Fruit fly (Drosophila melanogaster) whole organism, embryonic: ENCODE results near the gene CG14439.

Source experiments
- Aef1 ChIP-seq: fragments of 200-800 bp; sonication (Bioruptor generic); IDR thresholded peaks from 3 replicates; pipeline ENCODE4 v1.3.6; 2022; ENCODE audit warnings: missing biosample characterization, missing genetic modification characterization
- Asciz ChIP-seq: fragments of 200-800 bp; sonication (Bioruptor generic); optimal IDR thresholded peaks from 2 replicates; lab custom pipeline; 2017; ENCODE audit warnings: missing biosample characterization, mild to moderate bottlenecking, missing genetic modification characterization, missing genetic modification reagents
- CG1024 ChIP-seq: fragments of 200-800 bp; sonication (Bioruptor generic); IDR thresholded peaks from 2 replicates; pipeline ENCODE4 v1.3.6; 2022; ENCODE audit warnings: missing biosample characterization, missing genetic modification characterization
- CG10267 ChIP-seq: fragments of 200-800 bp; sonication (Bioruptor generic); optimal IDR thresholded peaks from 2 replicates; lab custom pipeline; 2018; ENCODE audit warnings: missing biosample characterization, mild to moderate bottlenecking, missing genetic modification characterization, moderate library complexity
- CG10543 ChIP-seq: fragments of 200-800 bp; sonication (Bioruptor generic); optimal IDR thresholded peaks from 3 replicates; lab custom pipeline; 2017; ENCODE audit warnings: missing biosample characterization, mild to moderate bottlenecking, missing genetic modification characterization, moderate library complexity
- CG11085 ChIP-seq: fragments of 200-800 bp; sonication (Bioruptor generic); IDR thresholded peaks from 2 replicates; pipeline ENCODE4 v1.3.6; 2022; ENCODE audit warnings: missing biosample characterization, missing genetic modification characterization
- CG11456 ChIP-seq: fragments of 200-800 bp; sonication (Bioruptor generic); IDR thresholded peaks from 3 replicates; pipeline ENCODE4 v1.3.6; 2022; ENCODE audit warnings: missing biosample characterization, missing genetic modification characterization
- CG11560 ChIP-seq: fragments of 200-800 bp; sonication (Bioruptor generic); IDR thresholded peaks from 3 replicates; pipeline ENCODE4 v1.3.6; 2022; ENCODE audit warnings: missing biosample characterization, missing genetic modification characterization
- CG12104 ChIP-seq: fragments of 200-800 bp; sonication (Bioruptor generic); optimal IDR thresholded peaks from 3 replicates; lab custom pipeline; 2016; ENCODE audit warnings: missing biosample characterization, missing genetic modification characterization
- CG12391 ChIP-seq: fragments of 200-800 bp; sonication (Bioruptor generic); optimal IDR thresholded peaks from 3 replicates; lab custom pipeline; 2018; ENCODE audit warnings: missing biosample characterization, mild to moderate bottlenecking, missing genetic modification characterization, moderate library complexity
- CG12744 ChIP-seq: fragments of 200-800 bp; sonication (Bioruptor generic); optimal IDR thresholded peaks from 2 replicates; lab custom pipeline; 2016; ENCODE audit warnings: missing biosample characterization, missing genetic modification characterization
- CG14014 ChIP-seq: fragments of 200-800 bp; sonication (Bioruptor generic); IDR thresholded peaks from 2 replicates; pipeline ENCODE4 v1.3.6; 2022; ENCODE audit warnings: missing biosample characterization, missing genetic modification characterization
- CG17328 ChIP-seq: fragments of 200-800 bp; sonication (Bioruptor generic); IDR thresholded peaks from 2 replicates; pipeline ENCODE4 v1.3.6; 2022; ENCODE audit warnings: missing biosample characterization, missing genetic modification characterization
- CG18011 ChIP-seq: fragments of 200-800 bp; sonication (Bioruptor generic); optimal IDR thresholded peaks from 2 replicates; lab custom pipeline; 2017; ENCODE audit warnings: missing biosample characterization, missing genetic modification characterization, mild to moderate bottlenecking, moderate library complexity, missing genotype
- CG18619 ChIP-seq: fragments of 200-800 bp; sonication (Bioruptor generic); optimal IDR thresholded peaks from 3 replicates; lab custom pipeline; 2017; ENCODE audit warnings: missing biosample characterization, mild to moderate bottlenecking, missing genetic modification characterization
- CG2678 ChIP-seq: fragments of 200-800 bp; sonication (Bioruptor generic); optimal IDR thresholded peaks from 3 replicates; lab custom pipeline; 2019; ENCODE audit warnings: missing biosample characterization, mild to moderate bottlenecking, missing genetic modification characterization, moderate library complexity
- CG6689 ChIP-seq: fragments of 200-800 bp; sonication (Bioruptor generic); IDR thresholded peaks from 2 replicates; pipeline ENCODE4 v1.3.6; 2022; ENCODE audit warnings: missing biosample characterization, missing genetic modification characterization
- CG8944 ChIP-seq: fragments of 200-800 bp; sonication (Bioruptor generic); optimal IDR thresholded peaks from 3 replicates; lab custom pipeline; 2016; ENCODE audit warnings: missing biosample characterization, missing genetic modification characterization
- CG9437 ChIP-seq: fragments of 200-800 bp; sonication (Bioruptor generic); optimal IDR thresholded peaks from 2 replicates; lab custom pipeline; 2018; ENCODE audit warnings: missing biosample characterization, mild to moderate bottlenecking, missing genetic modification characterization
- CG9609 ChIP-seq: fragments of 200-800 bp; sonication (Bioruptor generic); optimal IDR thresholded peaks from 3 replicates; lab custom pipeline; 2016; ENCODE audit warnings: missing biosample characterization, missing genetic modification characterization
- CG9932 ChIP-seq: fragments of 200-800 bp; sonication (Bioruptor generic); IDR thresholded peaks from 2 replicates; pipeline ENCODE4 v1.3.6; 2022; ENCODE audit warnings: missing biosample characterization, missing genetic modification characterization
- CTCF ChIP-seq: fragments of 200-800 bp; sonication (Bioruptor generic); optimal IDR thresholded peaks from 2 replicates; lab custom pipeline; 2017; ENCODE audit warnings: missing biosample characterization, mild to moderate bottlenecking, missing genetic modification characterization, moderate library complexity
- CkIIα-i1 ChIP-seq: fragments of 200-800 bp; sonication (Bioruptor generic); IDR thresholded peaks from 2 replicates; pipeline ENCODE4 v1.3.6; 2022; ENCODE audit warnings: missing biosample characterization, missing genetic modification characterization
- D19B ChIP-seq: fragments of 200-800 bp; sonication (Bioruptor generic); optimal IDR thresholded peaks from 2 replicates; lab custom pipeline; 2017; ENCODE audit warnings: missing biosample characterization, mild to moderate bottlenecking, missing genetic modification characterization
- Doc2 ChIP-seq: fragments of 200-800 bp; sonication (Bioruptor generic); IDR thresholded peaks from 2 replicates; pipeline ENCODE4 v1.3.6; 2022; ENCODE audit warnings: missing biosample characterization, missing genetic modification characterization
- Hmx ChIP-seq: fragments of 200-800 bp; sonication (Bioruptor generic); optimal IDR thresholded peaks from 2 replicates; lab custom pipeline; 2016; ENCODE audit warnings: missing biosample characterization, missing genetic modification characterization
- MESR4 ChIP-seq: fragments of 200-800 bp; sonication (Bioruptor generic); optimal IDR thresholded peaks from 2 replicates; lab custom pipeline; 2018; ENCODE audit warnings: missing biosample characterization, mild to moderate bottlenecking, missing genetic modification characterization, moderate library complexity
- Meics ChIP-seq: fragments of 200-800 bp; sonication (Bioruptor generic); optimal IDR thresholded peaks from 2 replicates; lab custom pipeline; 2017; ENCODE audit warnings: missing biosample characterization, mild to moderate bottlenecking, missing genetic modification characterization
- NC2β ChIP-seq: fragments of 200-800 bp; sonication (Bioruptor generic); optimal IDR thresholded peaks from 2 replicates; lab custom pipeline; 2016; ENCODE audit warnings: missing biosample characterization, missing genetic modification characterization
- Oli ChIP-seq: fragments of 200-800 bp; sonication (Bioruptor generic); optimal IDR thresholded peaks from 2 replicates; lab custom pipeline; 2018; ENCODE audit warnings: missing biosample characterization, mild to moderate bottlenecking, missing genetic modification characterization, moderate library complexity
- Rfx ChIP-seq: fragments of 200-800 bp; sonication (Bioruptor generic); IDR thresholded peaks from 2 replicates; pipeline ENCODE4 v1.3.6; 2022; ENCODE audit warnings: missing biosample characterization, missing genetic modification characterization
- Trl ChIP-seq, 3 experiments: fragments of >200 bp in 2 of 3; fragments of 200-800 bp in 1 of 3; sonication (Bioruptor generic) in 1 of 3; optimal IDR thresholded peaks; 2 replicates in 1 of 3; 3 replicates in 2 of 3; lab custom pipeline; 2016 to 2017; ENCODE audit warnings: missing biosample characterization in 1 of 3, missing genetic modification characterization in 1 of 3
- YL-1 ChIP-seq: fragments of 200-800 bp; sonication (Bioruptor generic); optimal IDR thresholded peaks from 3 replicates; lab custom pipeline; 2017; ENCODE audit warnings: missing biosample characterization, mild to moderate bottlenecking, missing genetic modification characterization
- ash1 ChIP-seq: fragments of 200-800 bp; sonication (Bioruptor generic); optimal IDR thresholded peaks from 2 replicates; lab custom pipeline; 2018; ENCODE audit warnings: missing biosample characterization, mild to moderate bottlenecking, missing genetic modification characterization
- cg ChIP-seq: fragments of 200-800 bp; sonication (Bioruptor generic); optimal IDR thresholded peaks from 3 replicates; lab custom pipeline; 2019; ENCODE audit warnings: missing biosample characterization, mild to moderate bottlenecking, missing genetic modification characterization, moderate library complexity
- croc ChIP-seq: fragments of 200-800 bp; sonication (Bioruptor generic); conservative IDR thresholded peaks from 3 replicates; pipeline ENCODE4 v1.3.6; 2022; ENCODE audit warnings: missing biosample characterization, missing genetic modification characterization
- dmrt99B ChIP-seq: fragments of 200-800 bp; sonication (Bioruptor generic); optimal IDR thresholded peaks from 2 replicates; lab custom pipeline; 2018; ENCODE audit warnings: missing biosample characterization, mild to moderate bottlenecking, missing genetic modification characterization, moderate library complexity
- gfzf ChIP-seq: fragments of 200-800 bp; sonication (Bioruptor generic); optimal IDR thresholded peaks from 2 replicates; lab custom pipeline; 2016; ENCODE audit warnings: missing biosample characterization, mild to moderate bottlenecking, missing genetic modification characterization, moderate library complexity
- grau ChIP-seq: fragments of 200-800 bp; optimal IDR thresholded peaks from 3 replicates; lab custom pipeline; 2019; ENCODE audit warnings: missing biosample characterization, mild to moderate bottlenecking, missing genetic modification characterization, moderate library complexity
- lab ChIP-seq: fragments of 200-800 bp; sonication (Bioruptor generic); optimal IDR thresholded peaks from 3 replicates; lab custom pipeline; 2017; ENCODE audit warnings: missing biosample characterization, missing genetic modification characterization, mild to moderate bottlenecking, moderate library complexity, missing genetic modification reagents
- mam ChIP-seq: fragments of 200-800 bp; sonication (Bioruptor generic); optimal IDR thresholded peaks from 3 replicates; lab custom pipeline; 2016; ENCODE audit warnings: missing biosample characterization, missing genetic modification characterization
- nmo ChIP-seq: fragments of 200-800 bp; sonication (Bioruptor generic); optimal IDR thresholded peaks from 2 replicates; lab custom pipeline; 2018; ENCODE audit warnings: missing biosample characterization, mild to moderate bottlenecking, missing genetic modification characterization, moderate library complexity
- phol ChIP-seq: fragments of 200-800 bp; sonication (Bioruptor generic); optimal IDR thresholded peaks from 3 replicates; lab custom pipeline; 2018; ENCODE audit warnings: missing biosample characterization, mild to moderate bottlenecking, missing genetic modification characterization, moderate library complexity
- schlank ChIP-seq: fragments of 200-800 bp; sonication (Bioruptor generic); optimal IDR thresholded peaks from 2 replicates; lab custom pipeline; 2018; ENCODE audit warnings: missing biosample characterization, mild to moderate bottlenecking, missing genetic modification characterization
- sens ChIP-seq: fragments of 200-800 bp; sonication (Bioruptor generic); peaks from one replicate; lab custom pipeline; 2016; ENCODE audit warnings: missing biosample characterization, missing genetic modification characterization
- slbo ChIP-seq: fragments of 200-800 bp; sonication (Bioruptor generic); IDR thresholded peaks from 2 replicates; pipeline ENCODE4 v1.3.6; 2022; ENCODE audit warnings: missing biosample characterization, missing genetic modification characterization
- sqz ChIP-seq: fragments of 200-800 bp; sonication (Bioruptor generic); optimal IDR thresholded peaks from 3 replicates; lab custom pipeline; 2018; ENCODE audit warnings: missing biosample characterization, mild to moderate bottlenecking, missing genetic modification characterization
- tx ChIP-seq: fragments of 200-800 bp; sonication (Bioruptor generic); optimal IDR thresholded peaks from 2 replicates; lab custom pipeline; 2016; ENCODE audit warnings: missing biosample characterization, missing genetic modification characterization
- unpg ChIP-seq: fragments of 200-800 bp; sonication (Bioruptor generic); optimal IDR thresholded peaks from 3 replicates; lab custom pipeline; 2018; ENCODE audit warnings: missing biosample characterization, mild to moderate bottlenecking, missing genetic modification characterization, moderate library complexity
- zfh2 ChIP-seq: fragments of 200-800 bp; sonication (Bioruptor generic); optimal IDR thresholded peaks from 2 replicates; lab custom pipeline; 2016; ENCODE audit warnings: missing biosample characterization, missing genetic modification characterization

CG14439 gene

DNA sequence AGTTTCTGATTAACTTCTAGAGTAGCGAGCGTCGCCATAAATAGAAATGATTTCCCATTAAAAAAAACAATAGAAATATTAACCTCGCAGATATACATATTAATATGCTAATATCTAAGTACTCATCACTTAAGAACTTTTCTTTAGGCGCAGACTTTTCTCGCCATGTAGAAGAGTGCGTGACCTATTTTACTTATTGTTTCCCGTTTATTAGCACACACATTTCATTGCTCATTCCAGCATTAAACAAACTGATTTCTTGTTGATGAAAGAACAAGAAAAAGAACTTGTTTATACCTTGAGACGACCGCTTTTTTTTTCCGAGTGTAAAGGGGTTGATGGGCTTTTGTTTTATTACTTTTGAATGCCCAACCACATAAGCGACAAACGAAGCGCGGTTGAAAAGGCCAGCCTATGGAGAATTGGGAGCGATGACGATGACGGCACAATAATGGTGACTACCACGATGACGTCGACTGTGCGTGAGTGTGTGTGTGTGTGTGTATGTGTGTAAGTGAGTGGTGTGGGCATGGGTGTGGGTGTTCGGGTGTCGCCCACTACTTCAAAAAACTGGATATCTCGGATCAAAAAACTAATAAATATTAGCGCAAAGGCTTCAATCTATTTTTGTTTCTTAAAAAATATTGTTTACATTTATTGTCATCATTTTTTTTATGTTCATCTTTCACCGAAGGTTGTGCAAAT is 48.8 kb downstream of the CG14439 start (continued):
- peak; percentile 28; the same call in 1 of the 2 replicates for TF ChIP-seq slbo
- TF ChIP-seq Rfx (GFP tag; lab: Robert Waterston, UW): peak; percentile 31
- TF ChIP-seq mam (GFP tag; lab: Kevin White, UChicago): peak; percentile 34
- no peak for TF ChIP-seq CG18011 (GFP tag; lab: Kevin White, UChicago)
- no peak for TF ChIP-seq CG11560
- TF ChIP-seq CG1024 (GFP tag; lab: Robert Waterston, UW): no peak
- TF ChIP-seq Hmx: no peak
- TF ChIP-seq CTCF: no peak
- TF ChIP-seq nmo (GFP tag; lab: Kevin White, UChicago): peak; percentile 38
- no peak for TF ChIP-seq CG10543 (GFP tag; lab: Kevin White, UChicago)
- no peak for TF ChIP-seq CG12744 (GFP tag; lab: Kevin White, UChicago)
- TF ChIP-seq lab (GFP tag; lab: Kevin White, UChicago): peak; percentile 38
- no peak for TF ChIP-seq CG12104 (GFP tag; lab: Kevin White, UChicago)
- TF ChIP-seq Trl (optimal IDR thresholded peaks at IDR 0.05; lab: Kevin White, UChicago): no peak
- TF ChIP-seq Trl (GFP tag; optimal IDR thresholded peaks at IDR 0.05; lab: Kevin White, UChicago): peak; percentile 13
- peak; percentile 48 for TF ChIP-seq CG2678 (tag; lab: Kevin White, UChicago)
- TF ChIP-seq D19B (GFP tag; lab: Kevin White, UChicago): peak; percentile 11
- peak; percentile 5 for TF ChIP-seq CG8944 (GFP tag; lab: Kevin White, UChicago)
- peak; percentile 19 for TF ChIP-seq CG18619 (GFP tag; lab: Kevin White, UChicago)
- peak; percentile 25 for TF ChIP-seq CG9609 (GFP tag; lab: Kevin White, UChicago)
- no peak for TF ChIP-seq sqz (GFP tag; lab: Kevin White, UChicago)
- TF ChIP-seq CG9437: peak; percentile 15
- TF ChIP-seq grau (tag; lab: Kevin White, UChicago): peak; percentile 13
- 0 out of 2 replicates have a peak, but pooled peaks have one; percentile 10 for TF ChIP-seq CG6689 (GFP tag; lab: Robert Waterston, UW)
- TF ChIP-seq YL-1 (GFP tag; lab: Kevin White, UChicago): no peak
- no peak for TF ChIP-seq CG11085 (GFP tag; lab: Robert Waterston, UW)
- peak; percentile 13 for TF ChIP-seq CG12391 (tag; lab: Kevin White, UChicago)
- no peak for TF ChIP-seq CG17328 (GFP tag; lab: Robert Waterston, UW)
- no peak for TF ChIP-seq MESR4 (GFP tag; lab: Kevin White, UChicago)
- TF ChIP-seq Asciz: no peak
- 0 out of 2 replicates have a peak, but pooled peaks have one; percentile 37 for TF ChIP-seq CG14014
- TF ChIP-seq CG10267: no peak
- TF ChIP-seq CG9932 (GFP tag; lab: Robert Waterston, UW): peak; percentile 41
- peak; percentile 46 for TF ChIP-seq dmrt99B
- TF ChIP-seq sens (GFP tag; lab: Kevin White, UChicago): peak; percentile 70
- TF ChIP-seq CG11456 (GFP tag; lab: Robert Waterston, UW): peak; percentile 51; the same call in 1 of the 3 replicates
- no peak for TF ChIP-seq Aef1 (GFP tag; lab: Robert Waterston, UW)
- peak; percentile 19 for TF ChIP-seq unpg (GFP tag; lab: Kevin White, UChicago)
- no peak for TF ChIP-seq CkIIα-i1 (GFP tag; lab: Robert Waterston, UW)
- peak; percentile 13 for TF ChIP-seq phol (tag; lab: Kevin White, UChicago)
- TF ChIP-seq NC2β (GFP tag; lab: Kevin White, UChicago): no peak
- TF ChIP-seq tx (GFP tag; lab: Kevin White, UChicago): no peak
- TF ChIP-seq schlank: no peak
- no peak for TF ChIP-seq zfh2
- TF ChIP-seq Doc2 (GFP tag; lab: Robert Waterston, UW): no peak
- peak; percentile 58 for TF ChIP-seq cg (GFP tag; lab: Kevin White, UChicago)
- peak; percentile 8 for TF ChIP-seq Meics (GFP tag; lab: Kevin White, UChicago)
- TF ChIP-seq gfzf (GFP tag; lab: Kevin White, UChicago): no peak
- no peak for TF ChIP-seq ash1 (GFP tag; lab: Kevin White, UChicago)
- peak; percentile 19 for TF ChIP-seq Oli (tag; lab: Kevin White, UChicago)
- TF ChIP-seq croc (GFP tag; lab: Robert Waterston, UW): no peak
